Worm (Caenorhabditis elegans) whole organism, L4 larva: ENCODE results near the gene B0495.9.
A peak's percentile ranks its signal among the peaks of the same experiment; 100 is the strongest.

Experiments used
- D1046.2 ChIP-seq: fragments of 200-800 bp; sonication (Bioruptor generic); IDR thresholded peaks from 2 replicates; pipeline ENCODE4 v1.3.6; 2022; ENCODE audit warnings: missing genetic modification characterization, missing compliant biosample characterization
- F10B5.3 ChIP-seq: sonication (generic microtip); optimal IDR thresholded peaks from 2 replicates; lab custom pipeline; 2016; ENCODE audit warnings: mild to moderate bottlenecking, missing genetic modification characterization, missing compliant biosample characterization
- F26F4.8 ChIP-seq: fragments of 200-800 bp; sonication (Bioruptor generic); conservative IDR thresholded peaks from 2 replicates; pipeline ENCODE4 v1.3.6; 2022; ENCODE audit warnings: missing genetic modification characterization, missing compliant biosample characterization
- F37D6.2 ChIP-seq: sonication (generic microtip); optimal IDR thresholded peaks from 2 replicates; lab custom pipeline; 2016; ENCODE audit warnings: mild to moderate bottlenecking, missing genetic modification characterization, missing compliant biosample characterization
- T20F7.1 ChIP-seq: fragments of 200-800 bp; sonication (Bioruptor generic); optimal IDR thresholded peaks from 2 replicates; lab custom pipeline; 2018; ENCODE audit warnings: mild to moderate bottlenecking, missing genetic modification characterization, missing compliant biosample characterization
- T26A8.4 ChIP-seq: fragments of 200-800 bp; sonication (Bioruptor generic); IDR thresholded peaks from 2 replicates; pipeline ENCODE4 v1.3.6; 2022; ENCODE audit warnings: missing genetic modification characterization, missing compliant biosample characterization
- aha-1 ChIP-seq: fragments of 150-350 bp; peaks from one replicate; lab custom pipeline; 2014; ENCODE audit warnings: missing biosample characterization, missing genetic modification characterization
- ama-1 ChIP-seq: fragments of 150-350 bp; optimal IDR thresholded peaks from 2 replicates; lab custom pipeline; 2014; ENCODE audit warnings: inconsistent platforms, mixed read lengths
- ceh-20 ChIP-seq: fragments of 200-800 bp; sonication (Bioruptor generic); IDR thresholded peaks from 2 replicates; pipeline ENCODE4 v1.3.6; 2022; ENCODE audit warnings: missing genetic modification reagents, missing genetic modification characterization, missing compliant biosample characterization
- ceh-28 ChIP-seq: fragments of 150-350 bp; optimal IDR thresholded peaks from 2 replicates; lab custom pipeline; 2014; ENCODE audit warnings: missing biosample characterization, missing genetic modification reagents, missing genetic modification characterization
- ceh-82 ChIP-seq: sonication (generic microtip); optimal IDR thresholded peaks from 2 replicates; lab custom pipeline; 2017; ENCODE audit warnings: missing biosample characterization, missing genetic modification characterization
- ces-1 ChIP-seq: fragments of 150-350 bp; sonication (generic microtip); optimal IDR thresholded peaks from 4 replicates; lab custom pipeline; 2014; ENCODE audit warnings: missing biosample characterization, missing genetic modification reagents, missing genetic modification characterization
- cey-2 ChIP-seq: sonication (generic microtip); optimal IDR thresholded peaks from 3 replicates; lab custom pipeline; 2017; ENCODE audit warnings: missing genetic modification characterization, mild to moderate bottlenecking, missing compliant biosample characterization, antibody characterized with exemption, borderline replicate concordance; ENCODE audit not compliant: insufficient read depth
- ctbp-1 ChIP-seq: fragments of 200-800 bp; sonication (Bioruptor generic); IDR thresholded peaks from 2 replicates; pipeline ENCODE4 v1.3.6; 2022; ENCODE audit warnings: missing genetic modification reagents, missing genetic modification characterization, missing compliant biosample characterization
- daf-12 ChIP-seq: fragments of 150-350 bp; optimal IDR thresholded peaks from 2 replicates; lab custom pipeline; 2014; ENCODE audit warnings: missing biosample characterization, missing genetic modification reagents, missing genetic modification characterization
- dmd-6 ChIP-seq: fragments of 200-800 bp; sonication (Bioruptor generic); IDR thresholded peaks from 2 replicates; pipeline ENCODE4 v1.3.6; 2022; ENCODE audit warnings: missing genetic modification reagents, missing genetic modification characterization, missing compliant biosample characterization
- dmd-8 ChIP-seq: fragments of 200-800 bp; sonication (Bioruptor generic); IDR thresholded peaks from 2 replicates; pipeline ENCODE4 v1.3.6; 2022; ENCODE audit warnings: missing genetic modification characterization, missing compliant biosample characterization
- duxl-1 ChIP-seq: sonication (generic microtip); optimal IDR thresholded peaks from 2 replicates; lab custom pipeline; 2016; ENCODE audit warnings: mild to moderate bottlenecking, missing genetic modification characterization, moderate library complexity, missing compliant biosample characterization; ENCODE audit not compliant: poor library complexity
- egl-43 ChIP-seq: fragments of 200-800 bp; sonication (Bioruptor generic); IDR thresholded peaks from 2 replicates; pipeline ENCODE4 v1.3.6; 2022; ENCODE audit warnings: missing genetic modification reagents, missing genetic modification characterization, missing compliant biosample characterization
- fkh-10 ChIP-seq: fragments of 150-350 bp; optimal IDR thresholded peaks from 2 replicates; lab custom pipeline; 2014; ENCODE audit warnings: missing biosample characterization, missing genetic modification reagents, missing genetic modification characterization
- fos-1 ChIP-seq: fragments of 150-350 bp; optimal IDR thresholded peaks from 2 replicates; lab custom pipeline; 2014; ENCODE audit warnings: missing biosample characterization, missing genetic modification characterization
- gei-8 ChIP-seq: fragments of 200-800 bp; sonication (Bioruptor generic); optimal IDR thresholded peaks from 2 replicates; lab custom pipeline; 2018; ENCODE audit warnings: mild to moderate bottlenecking, missing genetic modification characterization, missing compliant biosample characterization
- hif-1 ChIP-seq, 2 experiments: sonication (generic microtip); optimal IDR thresholded peaks; 2 replicates each; lab custom pipeline; 2016 to 2017; ENCODE audit warnings: missing compliant biosample characterization in 2 of 2, missing genetic modification characterization in 2 of 2, missing genetic modification reagents in 2 of 2, missing genotype in 2 of 2, mild to moderate bottlenecking in 1 of 2
- hlh-11 ChIP-seq: fragments of 200-800 bp; sonication (Bioruptor generic); optimal IDR thresholded peaks from 2 replicates; lab custom pipeline; 2018; ENCODE audit warnings: mild to moderate bottlenecking, missing genetic modification characterization, missing compliant biosample characterization
- hlh-30 ChIP-seq: sonication (generic microtip); optimal IDR thresholded peaks from 2 replicates; lab custom pipeline; 2017; ENCODE audit warnings: antibody characterized with exemption, mild to moderate bottlenecking, missing genetic modification characterization, missing compliant biosample characterization; ENCODE audit not compliant: insufficient read depth
- lin-13 ChIP-seq: fragments of 150-350 bp; optimal IDR thresholded peaks from 2 replicates; lab custom pipeline; 2014; ENCODE audit warnings: missing biosample characterization, missing genetic modification reagents, missing genetic modification characterization
- lin-38 ChIP-seq: fragments of 200-800 bp; sonication (Bioruptor generic); IDR thresholded peaks from 2 replicates; pipeline ENCODE4 v1.3.6; 2022; ENCODE audit warnings: missing genetic modification reagents, missing genetic modification characterization, missing compliant biosample characterization
- lir-3 ChIP-seq: sonication (generic microtip); optimal IDR thresholded peaks from 2 replicates; lab custom pipeline; 2016; ENCODE audit warnings: mild to moderate bottlenecking, missing genetic modification characterization, missing compliant biosample characterization
- lsy-2 ChIP-seq, 2 experiments: fragments of 150-350 bp in 1 of 2; sonication (generic microtip) in 1 of 2; optimal IDR thresholded peaks; 2 replicates each; lab custom pipeline; 2014 to 2017; ENCODE audit warnings: missing biosample characterization in 2 of 2, missing genetic modification characterization in 2 of 2
- madf-5 ChIP-seq, 2 experiments: fragments of 200-800 bp; sonication (Bioruptor generic); IDR thresholded peaks; 2 replicates each; pipeline ENCODE4 v1.3.6; 2022; ENCODE audit warnings: missing compliant biosample characterization in 2 of 2, missing genetic modification characterization in 2 of 2
- mdl-1 ChIP-seq, 2 experiments: fragments of 150-350 bp in 1 of 2; sonication (generic microtip) in 1 of 2; optimal IDR thresholded peaks; 2 replicates each; lab custom pipeline; 2014 to 2017; ENCODE audit warnings: missing biosample characterization in 2 of 2, missing genetic modification characterization in 2 of 2
- nhr-10 ChIP-seq: fragments of 150-350 bp; optimal IDR thresholded peaks from 2 replicates; lab custom pipeline; 2014; ENCODE audit warnings: missing biosample characterization, missing genetic modification characterization
- nhr-28 ChIP-seq: fragments of 150-350 bp; optimal IDR thresholded peaks from 2 replicates; lab custom pipeline; 2014; ENCODE audit warnings: missing biosample characterization, missing genetic modification characterization
- nhr-6 ChIP-seq: fragments of 150-350 bp; optimal IDR thresholded peaks from 2 replicates; lab custom pipeline; 2014; ENCODE audit warnings: missing biosample characterization, missing genetic modification characterization
- nhr-77 ChIP-seq: fragments of 150-350 bp; optimal IDR thresholded peaks from 2 replicates; lab custom pipeline; 2014; ENCODE audit warnings: missing biosample characterization, missing genetic modification characterization
- pqm-1 ChIP-seq: sonication (generic microtip); optimal IDR thresholded peaks from 2 replicates; lab custom pipeline; 2017; ENCODE audit warnings: missing biosample characterization, missing genetic modification characterization
- rbr-2 ChIP-seq: sonication (generic microtip); optimal IDR thresholded peaks from 2 replicates; lab custom pipeline; 2016; ENCODE audit warnings: missing genotype, missing genetic modification characterization, missing compliant biosample characterization
- sdz-12 ChIP-seq: fragments of 200-800 bp; sonication (Bioruptor generic); optimal IDR thresholded peaks from 2 replicates; lab custom pipeline; 2018; ENCODE audit warnings: mild to moderate bottlenecking, missing genetic modification characterization, missing compliant biosample characterization
- skn-1 ChIP-seq: fragments of 150-350 bp; optimal IDR thresholded peaks from 2 replicates; lab custom pipeline; 2014; ENCODE audit warnings: missing biosample characterization, missing genetic modification characterization
- unc-62 ChIP-seq, 3 experiments: fragments of 150-350 bp in 1 of 3; sonication (generic microtip); optimal IDR thresholded peaks in 2 of 3; peaks in 1 of 3; 1 replicate in 1 of 3; 2 replicates in 2 of 3; lab custom pipeline; 2014 to 2017; ENCODE audit warnings: missing biosample characterization in 3 of 3, missing genetic modification characterization in 3 of 3, missing genetic modification reagents in 3 of 3, missing genotype in 1 of 3
- vab-7 ChIP-seq: fragments of 200-800 bp; sonication (Bioruptor generic); IDR thresholded peaks from 2 replicates; pipeline ENCODE4 v1.3.6; 2022; ENCODE audit warnings: missing genetic modification reagents, missing genetic modification characterization, missing compliant biosample characterization
- zip-2 ChIP-seq: fragments of 150-350 bp; optimal IDR thresholded peaks from 2 replicates; lab custom pipeline; 2014; ENCODE audit warnings: missing biosample characterization, missing genetic modification characterization
- ztf-7 ChIP-seq: fragments of 150-350 bp; optimal IDR thresholded peaks from 2 replicates; lab custom pipeline; 2014; ENCODE audit warnings: missing biosample characterization, missing genetic modification characterization

The B0495.9 gene

ce11 chrII:7716112-7716511 is 7.6 kb upstream of the B0495.9 start (continued):
- TF ChIP-seq madf-5 (GFP tag; IDR thresholded peaks at IDR 0.05; lab: Robert Waterston, UW) = no peak
- TF ChIP-seq lin-38 = no peak
- TF ChIP-seq gei-8 = no peak
- no peak for TF ChIP-seq sdz-12 (GFP tag; lab: Kevin White, UChicago)
- TF ChIP-seq nhr-10 = no peak
- TF ChIP-seq aha-1 (tag; lab: Kevin White, UChicago) = peak; percentile 86
- TF ChIP-seq skn-1 (tag; lab: Kevin White, UChicago) = no peak
- TF ChIP-seq F37D6.2 (tag; lab: Kevin White, UChicago) = peak; percentile 5
- TF ChIP-seq hif-1 (tag; optimal IDR thresholded peaks at IDR 0.05; lab: Kevin White, UChicago) = no peak
- no peak for TF ChIP-seq dmd-8
- 0 out of 2 replicates have a peak, but pooled peaks have one; percentile 48 for TF ChIP-seq ctbp-1 (GFP tag; lab: Robert Waterston, UW)
- TF ChIP-seq lin-13 = no peak
- TF ChIP-seq D1046.2 (GFP tag; lab: Robert Waterston, UW) = no peak

- TF ChIP-seq T20F7.1 (GFP tag; lab: Kevin White, UChicago) = no peak
- peak in 1 of 2 experiments; percentile 27 for TF ChIP-seq mdl-1 (tag; optimal IDR thresholded peaks at IDR 0.05; lab: Kevin White, UChicago)
- TF ChIP-seq hlh-30 (tag; lab: Kevin White, UChicago) = peak; percentile 53
- no peak for TF ChIP-seq nhr-28 (tag; lab: Kevin White, UChicago)
- TF ChIP-seq duxl-1 (tag; lab: Kevin White, UChicago) = no peak
- TF ChIP-seq dmd-6 (GFP tag; lab: Robert Waterston, UW) = peak; percentile 30; the same call in 1 of the 2 replicates
- peak in 1 of 2 experiments; percentile 27 for TF ChIP-seq lsy-2 (tag; optimal IDR thresholded peaks at IDR 0.05; lab: Kevin White, UChicago)
- TF ChIP-seq ctbp-1 (GFP tag; lab: Robert Waterston, UW) = peak; percentile 21; the same call in 1 of the 2 replicates
- no peak for TF ChIP-seq ztf-7 (tag; lab: Kevin White, UChicago)
- TF ChIP-seq ceh-20 (GFP tag; lab: Robert Waterston, UW) = no peak
- no peak for TF ChIP-seq nhr-77
- peak; percentile 77 for TF ChIP-seq fkh-10 (GFP tag; lab: Kevin White, UChicago)
- TF ChIP-seq rbr-2 (tag; lab: Kevin White, UChicago) = peak; percentile 25
- TF ChIP-seq ces-1 (GFP tag; lab: Kevin White, UChicago) = peak; percentile 84
- TF ChIP-seq nhr-6 (tag; lab: Kevin White, UChicago) = no peak
- peak in 1 of 2 experiments; percentile 77 for TF ChIP-seq unc-62 (GFP tag; optimal IDR thresholded peaks at IDR 0.05 in 1 of 2; lab: Kevin White, UChicago)
- TF ChIP-seq unc-62 (tag; optimal IDR thresholded peaks at IDR 0.05; lab: Kevin White, UChicago) = no peak
- no peak for TF ChIP-seq T26A8.4
These were observed 6.2 kb upstream of the B0495.9 start for ce11 chrII:7714614-7715186.

ce11 chrII:7709301-7709754 is 818 bp upstream of the B0495.9 start, which contains the start of gene sre-1:
sre-1 (plus strand) TSS chrII:7709704.
- no peak for TF ChIP-seq fos-1 (tag; lab: Kevin White, UChicago)
- no peak for TF ChIP-seq ceh-82
- TF ChIP-seq daf-12 (tag; lab: Kevin White, UChicago) = no peak
- TF ChIP-seq vab-7 = no peak
- no peak for TF ChIP-seq ztf-7 (tag; lab: Kevin White, UChicago)
- TF ChIP-seq pqm-1 (tag; lab: Kevin White, UChicago) = no peak
- TF ChIP-seq dmd-8 = no peak
- no peak for TF ChIP-seq ceh-28 (tag; lab: Kevin White, UChicago)

- TF ChIP-seq lir-3 (tag; lab: Kevin White, UChicago) = no peak
- TF ChIP-seq ama-1 (lab: Kevin White, UChicago) = no peak
- no peak for TF ChIP-seq cey-2 (tag; lab: Kevin White, UChicago)
- TF ChIP-seq zip-2 (tag; lab: Kevin White, UChicago) = no peak
- TF ChIP-seq egl-43 = no peak
- no peak for TF ChIP-seq daf-12 (tag; lab: Kevin White, UChicago)
- no peak for TF ChIP-seq F37D6.2 (tag; lab: Kevin White, UChicago)
- no peak for TF ChIP-seq F10B5.3 (tag; lab: Kevin White, UChicago)
- TF ChIP-seq hlh-11 (tag; lab: Kevin White, UChicago) = no peak
- no peak for TF ChIP-seq F26F4.8
- no peak for TF ChIP-seq D1046.2 (GFP tag; lab: Robert Waterston, UW)
- no peak for TF ChIP-seq nhr-10
- TF ChIP-seq, all 104 proteins: peak for 0
These were observed 1.1 kb downstream of the B0495.9 start, which contains the start of gene luc-7L for ce11 chrII:7707383-7707782. luc-7L (minus strand) TSS chrII:7707483.
